Fruit fly (Drosophila melanogaster) whole organism, prepupa: ENCODE results near the gene barc.
A peak's percentile ranks its signal among the peaks of the same experiment; 100 is the strongest.

Experiments used
- Blimp-1 ChIP-seq: fragments of 200-800 bp; sonication (Bioruptor generic); optimal IDR thresholded peaks from 3 replicates; lab custom pipeline; 2017; ENCODE audit warnings: missing biosample characterization, missing genetic modification characterization, mild to moderate bottlenecking, moderate library complexity, missing genetic modification reagents
- CG11294 ChIP-seq: fragments of 200-800 bp; sonication (Bioruptor generic); IDR thresholded peaks from 2 replicates; pipeline ENCODE4 v1.3.6; 2022; ENCODE audit warnings: missing biosample characterization, missing genetic modification characterization
- CG11762 ChIP-seq: fragments of 200-800 bp; sonication (Bioruptor generic); optimal IDR thresholded peaks from 3 replicates; lab custom pipeline; 2016; ENCODE audit warnings: missing biosample characterization, missing genetic modification characterization; ENCODE audit not compliant: insufficient read depth
- CG11902 ChIP-seq: fragments of 200-800 bp; sonication (Bioruptor generic); optimal IDR thresholded peaks from 3 replicates; lab custom pipeline; 2016; ENCODE audit warnings: missing biosample characterization, missing genetic modification characterization
- CG16779 ChIP-seq: fragments of 200-800 bp; sonication (Bioruptor generic); optimal IDR thresholded peaks from 3 replicates; lab custom pipeline; 2017; ENCODE audit warnings: missing biosample characterization, mild to moderate bottlenecking, missing genetic modification characterization
- CG31627 ChIP-seq: fragments of 200-800 bp; sonication (Bioruptor generic); optimal IDR thresholded peaks from 3 replicates; lab custom pipeline; 2016; ENCODE audit warnings: missing biosample characterization, missing genetic modification characterization
- CG32006 ChIP-seq: fragments of 200-800 bp; sonication (Bioruptor generic); optimal IDR thresholded peaks from 3 replicates; lab custom pipeline; 2017; ENCODE audit warnings: missing biosample characterization, mild to moderate bottlenecking, missing genetic modification characterization
- CG34406 ChIP-seq: fragments of 200-800 bp; sonication (Bioruptor generic); optimal IDR thresholded peaks from 3 replicates; lab custom pipeline; 2016; ENCODE audit warnings: missing biosample characterization, missing genetic modification characterization
- CG3919 ChIP-seq: fragments of 200-800 bp; sonication (Bioruptor generic); optimal IDR thresholded peaks from 3 replicates; lab custom pipeline; 2016; ENCODE audit warnings: missing biosample characterization, missing genetic modification characterization
- CG6163 ChIP-seq: fragments of 200-800 bp; sonication (Bioruptor generic); IDR thresholded peaks from 3 replicates; pipeline ENCODE4 v1.3.6; 2022; ENCODE audit warnings: missing biosample characterization, missing genetic modification characterization
- CG6792 ChIP-seq: fragments of 200-800 bp; sonication (Bioruptor generic); optimal IDR thresholded peaks from 3 replicates; lab custom pipeline; 2016; ENCODE audit warnings: missing biosample characterization, missing genetic modification characterization
- CG6854 ChIP-seq: fragments of 200-800 bp; sonication (Bioruptor generic); optimal IDR thresholded peaks from 2 replicates; lab custom pipeline; 2017; ENCODE audit warnings: missing biosample characterization, mild to moderate bottlenecking, missing genetic modification characterization
- Eip75B ChIP-seq: fragments of 200-800 bp; sonication (Bioruptor generic); optimal IDR thresholded peaks from 3 replicates; lab custom pipeline; 2016; ENCODE audit warnings: missing biosample characterization, missing genetic modification characterization
- Eip78C ChIP-seq: fragments of 200-800 bp; sonication (Bioruptor generic); peaks from one replicate; lab custom pipeline; 2016; ENCODE audit warnings: missing biosample characterization, missing genetic modification characterization
- Ets21C ChIP-seq: fragments of 200-800 bp; sonication (Bioruptor generic); optimal IDR thresholded peaks from 3 replicates; lab custom pipeline; 2016; ENCODE audit warnings: missing biosample characterization, missing genetic modification characterization
- Gug ChIP-seq: fragments of 200-800 bp; sonication (Bioruptor generic); IDR thresholded peaks from 2 replicates; pipeline ENCODE4 v1.3.6; 2022; ENCODE audit warnings: missing biosample characterization, missing genetic modification characterization
- acj6 ChIP-seq: fragments of 200-800 bp; sonication (Bioruptor generic); optimal IDR thresholded peaks from 3 replicates; lab custom pipeline; 2016; ENCODE audit warnings: missing biosample characterization, missing genetic modification characterization
- dac ChIP-seq: fragments of 200-800 bp; sonication (Bioruptor generic); optimal IDR thresholded peaks from 2 replicates; lab custom pipeline; 2017; ENCODE audit warnings: missing biosample characterization, mild to moderate bottlenecking, missing genetic modification characterization
- eg ChIP-seq: fragments of 200-800 bp; sonication (Bioruptor generic); IDR thresholded peaks from 3 replicates; pipeline ENCODE4 v1.3.6; 2022; ENCODE audit warnings: missing biosample characterization, missing genetic modification characterization
- fd59A ChIP-seq: fragments of 200-800 bp; sonication (Bioruptor generic); optimal IDR thresholded peaks from 2 replicates; lab custom pipeline; 2017; ENCODE audit warnings: missing biosample characterization, mild to moderate bottlenecking, missing genetic modification characterization, missing genetic modification reagents
- fkh ChIP-seq: fragments of 200-800 bp; sonication (Bioruptor generic); optimal IDR thresholded peaks from 3 replicates; lab custom pipeline; 2017; ENCODE audit warnings: missing biosample characterization, mild to moderate bottlenecking, missing genetic modification characterization, moderate library complexity
- lz ChIP-seq: fragments of 200-800 bp; sonication (Bioruptor generic); optimal IDR thresholded peaks from 3 replicates; lab custom pipeline; 2016; ENCODE audit warnings: missing biosample characterization, missing genetic modification characterization
- net ChIP-seq: fragments of 200-800 bp; sonication (Bioruptor generic); optimal IDR thresholded peaks from 3 replicates; lab custom pipeline; 2016; ENCODE audit warnings: missing biosample characterization, missing genetic modification characterization
- salr ChIP-seq, 2 experiments: fragments of 200-800 bp; sonication (Bioruptor generic); optimal IDR thresholded peaks; 3 replicates each; lab custom pipeline; 2016 to 2018; ENCODE audit warnings: missing biosample characterization in 2 of 2, missing genetic modification characterization in 2 of 2, mild to moderate bottlenecking in 1 of 2
- spab ChIP-seq: fragments of 200-800 bp; sonication (Bioruptor generic); optimal IDR thresholded peaks from 2 replicates; lab custom pipeline; 2017; ENCODE audit warnings: missing biosample characterization, mild to moderate bottlenecking, missing genetic modification characterization, missing genetic modification reagents
- topi ChIP-seq: fragments of 200-800 bp; sonication (Bioruptor generic); optimal IDR thresholded peaks from 3 replicates; lab custom pipeline; 2016; ENCODE audit warnings: missing biosample characterization, missing genetic modification characterization
- vri ChIP-seq: fragments of 200-800 bp; sonication (Bioruptor generic); optimal IDR thresholded peaks from 3 replicates; lab custom pipeline; 2016; ENCODE audit warnings: missing biosample characterization, mild to moderate bottlenecking, missing genetic modification characterization

Gene barc

dm6 chr3L:21417884-21418536, 14.9 kb downstream of the barc start (continued):
- TF ChIP-seq CG31627 (GFP tag; lab: Kevin White, UChicago) (peak; percentile 36), CG34406 (GFP tag; lab: Kevin White, UChicago) (peak; percentile 80), eg (GFP tag; lab: Robert Waterston, UW) (0 out of 3 replicates have a peak, but pooled peaks have one; percentile 30), Ets21C (GFP tag; lab: Kevin White, UChicago) (peak; percentile 8), vri (GFP tag; lab: Kevin White, UChicago) (no peak), CG6163 (GFP tag; lab: Robert Waterston, UW) (peak; percentile 46; the same call in 2 of the 3 replicates), CG16779 (peak; percentile 10), acj6 (GFP tag; lab: Kevin White, UChicago) (peak; percentile 73), salr (GFP tag; optimal IDR thresholded peaks at IDR 0.05; lab: Kevin White, UChicago) (peak in 1 of 2 experiments; percentile 71)

- TF ChIP-seq Blimp-1 (no peak), Eip75B (GFP tag; lab: Kevin White, UChicago) (no peak), CG6792 (GFP tag; lab: Kevin White, UChicago) (no peak)
- TF ChIP-seq, all 60 proteins: peak for 0
These were observed 15.9 kb downstream of the barc start for dm6 chr3L:21416921-21417447.

- TF ChIP-seq Gug (GFP tag; lab: Robert Waterston, UW) (peak; percentile 11; the same call in 1 of the 2 replicates), CG6792 (GFP tag; lab: Kevin White, UChicago) (no peak), Eip78C (GFP tag; lab: Kevin White, UChicago) (peak; percentile 53), eg (GFP tag; lab: Robert Waterston, UW) (0 out of 3 replicates have a peak, but pooled peaks have one; percentile 13)
These were observed 18.6 kb downstream of the barc start for dm6 chr3L:21414331-21414730.

dm6 chr3L:21412140-21412539, 20.8 kb downstream of the barc start:
- TF ChIP-seq Blimp-1 (no peak), fkh (GFP tag; lab: Kevin White, UChicago) (peak; percentile 24)

dm6 chr3L:21406638-21407037, 26.3 kb downstream of the barc start, which contains the start of gene sa:
Gene sa, minus strand, starts transcription at chr3L:21406738.
- no peak for TF ChIP-seq spab (GFP tag; lab: Kevin White, UChicago)

- no peak for TF ChIP-seq CG11902 (GFP tag; lab: Kevin White, UChicago)
- no peak for TF ChIP-seq Ets21C (GFP tag; lab: Kevin White, UChicago)
- no peak for TF ChIP-seq CG11294 (GFP tag; lab: Robert Waterston, UW)
- no peak for TF ChIP-seq Blimp-1
- TF ChIP-seq CG3919 (GFP tag; lab: Kevin White, UChicago): no peak
- TF ChIP-seq dac (GFP tag; lab: Kevin White, UChicago): no peak
- TF ChIP-seq net (GFP tag; lab: Kevin White, UChicago): no peak
- no peak for TF ChIP-seq CG6792 (GFP tag; lab: Kevin White, UChicago)
- no peak for TF ChIP-seq CG31627 (GFP tag; lab: Kevin White, UChicago)
- TF ChIP-seq topi (GFP tag; lab: Kevin White, UChicago): no peak
- TF ChIP-seq lz (GFP tag; lab: Kevin White, UChicago): no peak
- TF ChIP-seq Eip78C (GFP tag; lab: Kevin White, UChicago): no peak
- no peak for TF ChIP-seq fd59A
- no peak for TF ChIP-seq CG11762 (GFP tag; lab: Kevin White, UChicago)
- no peak for TF ChIP-seq CG34406 (GFP tag; lab: Kevin White, UChicago)
These were observed 30.4 kb downstream of the barc start for dm6 chr3L:21402552-21402951.

- TF ChIP-seq CG6854 (GFP tag; lab: Kevin White, UChicago) (no peak), CG32006 (GFP tag; lab: Kevin White, UChicago) (peak; percentile 35), CG34406 (GFP tag; lab: Kevin White, UChicago) (no peak)
These were observed 32.7 kb downstream of the barc start for dm6 chr3L:21400206-21400605.
